Fruit fly (Drosophila melanogaster) whole organism, prepupa: ENCODE results near the gene Jhbp16.

Source experiments
- Blimp-1 ChIP-seq: fragments of 200-800 bp; sonication (Bioruptor generic); optimal IDR thresholded peaks from 3 replicates; lab custom pipeline; 2017; ENCODE audit warnings: missing biosample characterization, missing genetic modification characterization, mild to moderate bottlenecking, moderate library complexity, missing genetic modification reagents
- CG10631 ChIP-seq: fragments of 200-800 bp; sonication (Bioruptor generic); optimal IDR thresholded peaks from 2 replicates; lab custom pipeline; 2016; ENCODE audit warnings: missing biosample characterization, missing genetic modification characterization
- CG10669 ChIP-seq: fragments of 200-800 bp; sonication (Bioruptor generic); optimal IDR thresholded peaks from 3 replicates; lab custom pipeline; 2018; ENCODE audit warnings: missing biosample characterization, mild to moderate bottlenecking, missing genetic modification characterization, moderate library complexity
- CG11294 ChIP-seq: fragments of 200-800 bp; sonication (Bioruptor generic); IDR thresholded peaks from 2 replicates; pipeline ENCODE4 v1.3.6; 2022; ENCODE audit warnings: missing biosample characterization, missing genetic modification characterization
- CG11762 ChIP-seq: fragments of 200-800 bp; sonication (Bioruptor generic); optimal IDR thresholded peaks from 3 replicates; lab custom pipeline; 2016; ENCODE audit warnings: missing biosample characterization, missing genetic modification characterization; ENCODE audit not compliant: insufficient read depth
- CG15336 ChIP-seq: fragments of 200-800 bp; sonication (Bioruptor generic); IDR thresholded peaks from 2 replicates; pipeline ENCODE4 v1.3.6; 2022; ENCODE audit warnings: missing biosample characterization, missing genetic modification characterization
- CG1621 ChIP-seq: fragments of 200-800 bp; sonication (Bioruptor generic); optimal IDR thresholded peaks from 3 replicates; lab custom pipeline; 2018; ENCODE audit warnings: missing biosample characterization, mild to moderate bottlenecking, missing genetic modification characterization
- CG16779 ChIP-seq: fragments of 200-800 bp; sonication (Bioruptor generic); optimal IDR thresholded peaks from 3 replicates; lab custom pipeline; 2017; ENCODE audit warnings: missing biosample characterization, mild to moderate bottlenecking, missing genetic modification characterization
- CG3032 ChIP-seq: fragments of 200-800 bp; optimal IDR thresholded peaks from 2 replicates; lab custom pipeline; 2019; ENCODE audit warnings: missing biosample characterization, mild to moderate bottlenecking, missing genetic modification characterization, moderate library complexity
- CG32006 ChIP-seq: fragments of 200-800 bp; sonication (Bioruptor generic); optimal IDR thresholded peaks from 3 replicates; lab custom pipeline; 2017; ENCODE audit warnings: missing biosample characterization, mild to moderate bottlenecking, missing genetic modification characterization
- CG34406 ChIP-seq: fragments of 200-800 bp; sonication (Bioruptor generic); optimal IDR thresholded peaks from 3 replicates; lab custom pipeline; 2016; ENCODE audit warnings: missing biosample characterization, missing genetic modification characterization
- CG3919 ChIP-seq: fragments of 200-800 bp; sonication (Bioruptor generic); optimal IDR thresholded peaks from 3 replicates; lab custom pipeline; 2016; ENCODE audit warnings: missing biosample characterization, missing genetic modification characterization
- CG4318 ChIP-seq: fragments of 200-800 bp; sonication (Bioruptor generic); optimal IDR thresholded peaks from 3 replicates; lab custom pipeline; 2017; ENCODE audit warnings: missing biosample characterization, mild to moderate bottlenecking, missing genetic modification characterization
- CG6163 ChIP-seq: fragments of 200-800 bp; sonication (Bioruptor generic); IDR thresholded peaks from 3 replicates; pipeline ENCODE4 v1.3.6; 2022; ENCODE audit warnings: missing biosample characterization, missing genetic modification characterization
- CG6276 ChIP-seq: fragments of 200-800 bp; sonication (Bioruptor generic); optimal IDR thresholded peaks from 2 replicates; lab custom pipeline; 2017; ENCODE audit warnings: missing biosample characterization, mild to moderate bottlenecking, missing genetic modification characterization
- CG6792 ChIP-seq: fragments of 200-800 bp; sonication (Bioruptor generic); optimal IDR thresholded peaks from 3 replicates; lab custom pipeline; 2016; ENCODE audit warnings: missing biosample characterization, missing genetic modification characterization
- CG6808 ChIP-seq: fragments of 200-800 bp; sonication (Bioruptor generic); optimal IDR thresholded peaks from 3 replicates; lab custom pipeline; 2017; ENCODE audit warnings: missing biosample characterization, missing genetic modification characterization, mild to moderate bottlenecking, moderate library complexity, missing genetic modification reagents
- CG6854 ChIP-seq: fragments of 200-800 bp; sonication (Bioruptor generic); optimal IDR thresholded peaks from 2 replicates; lab custom pipeline; 2017; ENCODE audit warnings: missing biosample characterization, mild to moderate bottlenecking, missing genetic modification characterization
- CG7368 ChIP-seq: fragments of 200-800 bp; sonication (Bioruptor generic); optimal IDR thresholded peaks from 3 replicates; lab custom pipeline; 2016; ENCODE audit warnings: missing biosample characterization, missing genetic modification characterization
- CG8119 ChIP-seq: fragments of 200-800 bp; sonication (Bioruptor generic); IDR thresholded peaks from 3 replicates; pipeline ENCODE4 v1.3.6; 2022; ENCODE audit warnings: missing biosample characterization, missing genetic modification characterization
- CG8632 ChIP-seq: fragments of 200-800 bp; sonication (Bioruptor generic); optimal IDR thresholded peaks from 3 replicates; lab custom pipeline; 2016; ENCODE audit warnings: missing biosample characterization, missing genetic modification characterization
- Eip75B ChIP-seq: fragments of 200-800 bp; sonication (Bioruptor generic); optimal IDR thresholded peaks from 3 replicates; lab custom pipeline; 2016; ENCODE audit warnings: missing biosample characterization, missing genetic modification characterization
- Eip78C ChIP-seq: fragments of 200-800 bp; sonication (Bioruptor generic); peaks from one replicate; lab custom pipeline; 2016; ENCODE audit warnings: missing biosample characterization, missing genetic modification characterization
- Eip93F ChIP-seq: fragments of 200-800 bp; sonication (Bioruptor generic); optimal IDR thresholded peaks from 2 replicates; lab custom pipeline; 2016; ENCODE audit warnings: missing biosample characterization, mild to moderate bottlenecking, missing genetic modification characterization
- Ets21C ChIP-seq: fragments of 200-800 bp; sonication (Bioruptor generic); optimal IDR thresholded peaks from 3 replicates; lab custom pipeline; 2016; ENCODE audit warnings: missing biosample characterization, missing genetic modification characterization
- Ets96B ChIP-seq: fragments of 200-800 bp; optimal IDR thresholded peaks from 2 replicates; lab custom pipeline; 2019; ENCODE audit warnings: missing biosample characterization, mild to moderate bottlenecking, missing genetic modification characterization, moderate library complexity
- Gug ChIP-seq: fragments of 200-800 bp; sonication (Bioruptor generic); IDR thresholded peaks from 2 replicates; pipeline ENCODE4 v1.3.6; 2022; ENCODE audit warnings: missing biosample characterization, missing genetic modification characterization
- Hr38 ChIP-seq: sonication (Bioruptor generic); optimal IDR thresholded peaks from 2 replicates; lab custom pipeline; 2016; ENCODE audit warnings: missing biosample characterization, missing genetic modification characterization
- Hr39 ChIP-seq: fragments of 200-800 bp; sonication (Bioruptor generic); optimal IDR thresholded peaks from 2 replicates; lab custom pipeline; 2016; ENCODE audit warnings: missing biosample characterization, missing genetic modification characterization
- Lpt ChIP-seq: fragments of 200-800 bp; sonication (Bioruptor generic); optimal IDR thresholded peaks from 3 replicates; lab custom pipeline; 2016; ENCODE audit warnings: missing biosample characterization, missing genetic modification characterization
- Met ChIP-seq: fragments of 200-800 bp; sonication (Bioruptor generic); optimal IDR thresholded peaks from 3 replicates; lab custom pipeline; 2016; ENCODE audit warnings: missing biosample characterization, missing genetic modification characterization
- OdsH ChIP-seq: fragments of 200-800 bp; sonication (Bioruptor generic); optimal IDR thresholded peaks from 3 replicates; lab custom pipeline; 2016; ENCODE audit warnings: missing biosample characterization, missing genetic modification characterization
- Smox ChIP-seq: fragments of 200-800 bp; sonication (Bioruptor generic); optimal IDR thresholded peaks from 3 replicates; lab custom pipeline; 2016; ENCODE audit warnings: missing biosample characterization, missing genetic modification characterization
- Sox102F ChIP-seq: fragments of 200-800 bp; sonication (Bioruptor generic); optimal IDR thresholded peaks from 2 replicates; lab custom pipeline; 2016; ENCODE audit warnings: missing biosample characterization, mild to moderate bottlenecking, missing genetic modification characterization
- Sox14 ChIP-seq: fragments of 200-800 bp; sonication (Bioruptor generic); optimal IDR thresholded peaks from 3 replicates; lab custom pipeline; 2016; ENCODE audit warnings: missing biosample characterization, missing genetic modification characterization
- Sox15 ChIP-seq: fragments of 200-800 bp; sonication (Bioruptor generic); optimal IDR thresholded peaks from 3 replicates; lab custom pipeline; 2016; ENCODE audit warnings: missing biosample characterization, missing genetic modification characterization
- achi ChIP-seq: fragments of 200-800 bp; sonication (Bioruptor generic); optimal IDR thresholded peaks from 3 replicates; lab custom pipeline; 2016; ENCODE audit warnings: missing biosample characterization, missing genetic modification characterization
- acj6 ChIP-seq: fragments of 200-800 bp; sonication (Bioruptor generic); optimal IDR thresholded peaks from 3 replicates; lab custom pipeline; 2016; ENCODE audit warnings: missing biosample characterization, missing genetic modification characterization
- cyc ChIP-seq: fragments of 200-800 bp; sonication (Bioruptor generic); optimal IDR thresholded peaks from 3 replicates; lab custom pipeline; 2016; ENCODE audit warnings: missing biosample characterization, missing genetic modification characterization
- dac ChIP-seq: fragments of 200-800 bp; sonication (Bioruptor generic); optimal IDR thresholded peaks from 2 replicates; lab custom pipeline; 2017; ENCODE audit warnings: missing biosample characterization, mild to moderate bottlenecking, missing genetic modification characterization
- dsx ChIP-seq: fragments of 200-800 bp; optimal IDR thresholded peaks from 3 replicates; lab custom pipeline; 2019; ENCODE audit warnings: missing biosample characterization, mild to moderate bottlenecking, missing genetic modification characterization, moderate library complexity; ENCODE audit not compliant: poor library complexity, severe bottlenecking
- eg ChIP-seq: fragments of 200-800 bp; sonication (Bioruptor generic); IDR thresholded peaks from 3 replicates; pipeline ENCODE4 v1.3.6; 2022; ENCODE audit warnings: missing biosample characterization, missing genetic modification characterization
- esn ChIP-seq: fragments of 200-800 bp; sonication (Bioruptor generic); optimal IDR thresholded peaks from 2 replicates; lab custom pipeline; 2016; ENCODE audit warnings: missing biosample characterization, mild to moderate bottlenecking, missing genetic modification characterization, moderate library complexity
- fd59A ChIP-seq: fragments of 200-800 bp; sonication (Bioruptor generic); optimal IDR thresholded peaks from 2 replicates; lab custom pipeline; 2017; ENCODE audit warnings: missing biosample characterization, mild to moderate bottlenecking, missing genetic modification characterization, missing genetic modification reagents
- fkh ChIP-seq: fragments of 200-800 bp; sonication (Bioruptor generic); optimal IDR thresholded peaks from 3 replicates; lab custom pipeline; 2017; ENCODE audit warnings: missing biosample characterization, mild to moderate bottlenecking, missing genetic modification characterization, moderate library complexity
- net ChIP-seq: fragments of 200-800 bp; sonication (Bioruptor generic); optimal IDR thresholded peaks from 3 replicates; lab custom pipeline; 2016; ENCODE audit warnings: missing biosample characterization, missing genetic modification characterization
- pdm3 ChIP-seq: fragments of 200-800 bp; sonication (Bioruptor generic); optimal IDR thresholded peaks from 3 replicates; lab custom pipeline; 2016; ENCODE audit warnings: missing biosample characterization, missing genetic modification characterization
- spab ChIP-seq: fragments of 200-800 bp; sonication (Bioruptor generic); optimal IDR thresholded peaks from 2 replicates; lab custom pipeline; 2017; ENCODE audit warnings: missing biosample characterization, mild to moderate bottlenecking, missing genetic modification characterization, missing genetic modification reagents
- ss ChIP-seq, 2 experiments: fragments of 200-800 bp; sonication (Bioruptor generic); optimal IDR thresholded peaks; 2 replicates in 1 of 2; 3 replicates in 1 of 2; lab custom pipeline; 2017 to 2018; ENCODE audit warnings: mild to moderate bottlenecking in 2 of 2, missing biosample characterization in 2 of 2, missing genetic modification characterization in 2 of 2, moderate library complexity in 1 of 2
- svp ChIP-seq: fragments of 200-800 bp; sonication (Bioruptor generic); peaks from one replicate; lab custom pipeline; 2016; ENCODE audit warnings: missing biosample characterization, missing genetic modification characterization
- vri ChIP-seq: fragments of 200-800 bp; sonication (Bioruptor generic); optimal IDR thresholded peaks from 3 replicates; lab custom pipeline; 2016; ENCODE audit warnings: missing biosample characterization, mild to moderate bottlenecking, missing genetic modification characterization

Jhbp16 gene

dm6 chr3R:21618299-21619116 lies 45.7 kb upstream of the Jhbp16 start:
- TF ChIP-seq CG7368 (GFP tag; lab: Kevin White, UChicago) (no peak), ss (GFP tag; optimal IDR thresholded peaks at IDR 0.05; lab: Kevin White, UChicago) (peak; percentile 58 to 63), fkh (peak; percentile 93), Gug (GFP tag; lab: Robert Waterston, UW) (no peak), CG11294 (GFP tag; lab: Robert Waterston, UW) (no peak), Hr39 (GFP tag; lab: Kevin White, UChicago) (no peak), CG34406 (GFP tag; lab: Kevin White, UChicago) (no peak), esn (GFP tag; lab: Kevin White, UChicago) (no peak), Sox14 (GFP tag; lab: Kevin White, UChicago) (peak; percentile 25), CG32006 (GFP tag; lab: Kevin White, UChicago) (no peak), CG4318 (GFP tag; lab: Kevin White, UChicago) (no peak), Blimp-1 (GFP tag; lab: Kevin White, UChicago) (no peak), dsx (GFP tag; lab: Kevin White, UChicago) (peak; percentile 88), OdsH (GFP tag; lab: Kevin White, UChicago) (no peak), CG10631 (GFP tag; lab: Kevin White, UChicago) (no peak), cyc (GFP tag; lab: Kevin White, UChicago) (no peak), Eip75B (peak; percentile 29), Ets96B (tag; lab: Kevin White, UChicago) (peak; percentile 4), CG10669 (GFP tag; lab: Kevin White, UChicago) (peak; percentile 47), vri (GFP tag; lab: Kevin White, UChicago) (no peak), CG8119 (GFP tag; lab: Robert Waterston, UW) (no peak), CG6808 (GFP tag; lab: Kevin White, UChicago) (peak; percentile 71), CG3919 (peak; percentile 27), dac (GFP tag; lab: Kevin White, UChicago) (no peak), Eip78C (GFP tag; lab: Kevin White, UChicago) (peak; percentile 21), CG6163 (GFP tag; lab: Robert Waterston, UW) (no peak), Hr38 (GFP tag; lab: Kevin White, UChicago) (no peak), fd59A (GFP tag; lab: Kevin White, UChicago) (no peak), Sox15 (GFP tag; lab: Kevin White, UChicago) (no peak), spab (GFP tag; lab: Kevin White, UChicago) (no peak), Eip93F (GFP tag; lab: Kevin White, UChicago) (no peak), CG1621 (tag; lab: Kevin White, UChicago) (peak; percentile 50), eg (GFP tag; lab: Robert Waterston, UW) (no peak), Lpt (peak; percentile 58), Met (GFP tag; lab: Kevin White, UChicago) (no peak), CG3032 (peak; percentile 18), svp (GFP tag; lab: Kevin White, UChicago) (no peak), CG6854 (GFP tag; lab: Kevin White, UChicago) (peak; percentile 45), Sox102F (GFP tag; lab: Kevin White, UChicago) (peak; percentile 15), CG8632 (GFP tag; lab: Kevin White, UChicago) (no peak), Smox (GFP tag; lab: Kevin White, UChicago) (no peak), achi (GFP tag; lab: Kevin White, UChicago) (no peak), acj6 (GFP tag; lab: Kevin White, UChicago) (no peak), CG6276 (GFP tag; lab: Kevin White, UChicago) (peak; percentile 59), CG15336 (GFP tag; lab: Robert Waterston, UW) (no peak), CG16779 (tag; lab: Kevin White, UChicago) (peak; percentile 54), Ets21C (GFP tag; lab: Kevin White, UChicago) (no peak), pdm3 (GFP tag; lab: Kevin White, UChicago) (no peak), CG6792 (no peak), CG11762 (GFP tag; lab: Kevin White, UChicago) (no peak), net (GFP tag; lab: Kevin White, UChicago) (peak; percentile 14)
